Worm (Caenorhabditis elegans) whole organism, early embryonic: ENCODE results near the gene clp-6.

Experiments
- ama-1 ChIP-seq: fragments of 150-350 bp; optimal IDR thresholded peaks from 2 replicates; lab custom pipeline; 2014
- ceh-13 ChIP-seq: fragments of 200-800 bp; sonication (Bioruptor generic); optimal IDR thresholded peaks from 2 replicates; lab custom pipeline; 2018; ENCODE audit warnings: mild to moderate bottlenecking, missing genetic modification characterization, missing compliant biosample characterization
- ets-7 ChIP-seq: sonication (generic microtip); optimal IDR thresholded peaks from 2 replicates; lab custom pipeline; 2016; ENCODE audit warnings: missing genotype, missing genetic modification characterization, missing compliant biosample characterization
- flt-1 ChIP-seq: fragments of 200-800 bp; sonication (Bioruptor generic); IDR thresholded peaks from 2 replicates; pipeline ENCODE4 v1.3.6; 2022; ENCODE audit warnings: missing genetic modification characterization, missing compliant biosample characterization
- hnd-1 ChIP-seq: sonication (generic microtip); optimal IDR thresholded peaks from 2 replicates; lab custom pipeline; 2016; ENCODE audit warnings: missing genetic modification characterization, missing compliant biosample characterization
- tbx-11 ChIP-seq: fragments of 200-800 bp; sonication (Bioruptor generic); IDR thresholded peaks from 2 replicates; pipeline ENCODE4 v1.3.6; 2022; ENCODE audit warnings: missing genetic modification characterization, missing compliant biosample characterization

ce11 chrIV:1400016-1400415, 34.8 kb downstream of the clp-6 start:
- TF ChIP-seq tbx-11 (GFP tag; lab: Robert Waterston, UW) = no peak
- TF ChIP-seq ama-1 (lab: Kevin White, UChicago) = no peak
- no peak for TF ChIP-seq ceh-13 (GFP tag; lab: Kevin White, UChicago)
- no peak for TF ChIP-seq flt-1 (GFP tag; lab: Robert Waterston, UW)
- no peak for TF ChIP-seq hnd-1 (tag; lab: Kevin White, UChicago)
- no peak for TF ChIP-seq ets-7 (tag; lab: Kevin White, UChicago)
